Fruit fly (Drosophila melanogaster) whole organism, embryonic: ENCODE results near the gene CHES-1-like.

Source experiments
- Awh ChIP-seq: fragments of 200-800 bp; sonication (Bioruptor generic); IDR thresholded peaks from 2 replicates; pipeline ENCODE4, ENCODE4 v1.3.6; 2022; ENCODE audit warnings: missing biosample characterization, missing genetic modification characterization
- CG10274 ChIP-seq: fragments of 200-800 bp; sonication (Bioruptor generic); optimal IDR thresholded peaks from 3 replicates; lab custom pipeline; 2017; ENCODE audit warnings: missing biosample characterization, mild to moderate bottlenecking, missing genetic modification characterization
- CG10431 ChIP-seq: fragments of 200-800 bp; sonication (Bioruptor generic); optimal IDR thresholded peaks from 3 replicates; lab custom pipeline; 2018; ENCODE audit warnings: missing biosample characterization, mild to moderate bottlenecking, missing genetic modification characterization
- CG10979 ChIP-seq: fragments of 200-800 bp; sonication (Bioruptor generic); optimal IDR thresholded peaks from 2 replicates; lab custom pipeline; 2018; ENCODE audit warnings: missing biosample characterization, mild to moderate bottlenecking, missing genetic modification characterization, moderate library complexity
- CG11093 ChIP-seq: fragments of 200-800 bp; sonication (Bioruptor generic); IDR thresholded peaks from 3 replicates; pipeline ENCODE4 v1.3.6; 2022; ENCODE audit warnings: missing biosample characterization, missing genetic modification characterization
- CG12299 ChIP-seq: fragments of 200-800 bp; sonication (Bioruptor generic); optimal IDR thresholded peaks from 2 replicates; lab custom pipeline; 2018; ENCODE audit warnings: missing biosample characterization, mild to moderate bottlenecking, missing genetic modification characterization
- CG1233 ChIP-seq: fragments of 200-800 bp; sonication (Bioruptor generic); optimal IDR thresholded peaks from 4 replicates; lab custom pipeline; 2018; ENCODE audit warnings: missing biosample characterization, mild to moderate bottlenecking, missing genetic modification characterization
- CG12942 ChIP-seq: fragments of 200-800 bp; sonication (Bioruptor generic); optimal IDR thresholded peaks from 3 replicates; lab custom pipeline; 2016; ENCODE audit warnings: missing biosample characterization, missing genetic modification characterization
- CG13424 ChIP-seq: fragments of 200-800 bp; sonication (Bioruptor generic); optimal IDR thresholded peaks from 2 replicates; lab custom pipeline; 2019; ENCODE audit warnings: missing biosample characterization, mild to moderate bottlenecking, missing genetic modification characterization, moderate library complexity
- CG14441 ChIP-seq: fragments of 200-800 bp; sonication (Bioruptor generic); IDR thresholded peaks from 2 replicates; pipeline ENCODE4 v1.3.6; 2022; ENCODE audit warnings: missing biosample characterization, missing genetic modification characterization
- CG14965 ChIP-seq: fragments of 200-800 bp; sonication (Bioruptor generic); optimal IDR thresholded peaks from 2 replicates; lab custom pipeline; 2016; ENCODE audit warnings: missing biosample characterization, missing genetic modification characterization, borderline replicate concordance
- CG16863 ChIP-seq: fragments of 200-800 bp; sonication (Bioruptor generic); optimal IDR thresholded peaks from 3 replicates; lab custom pipeline; 2016; ENCODE audit warnings: missing biosample characterization, missing genetic modification characterization
- CG18599 ChIP-seq: fragments of 200-800 bp; sonication (Bioruptor generic); optimal IDR thresholded peaks from 3 replicates; lab custom pipeline; 2017; ENCODE audit warnings: missing biosample characterization, missing genetic modification characterization, mild to moderate bottlenecking, moderate library complexity, missing genetic modification reagents
- CG2120 ChIP-seq: fragments of 200-800 bp; sonication (Bioruptor generic); optimal IDR thresholded peaks from 3 replicates; lab custom pipeline; 2016; ENCODE audit warnings: missing biosample characterization, missing genetic modification characterization
- CG2202 ChIP-seq: fragments of 200-800 bp; sonication (Bioruptor generic); optimal IDR thresholded peaks from 2 replicates; lab custom pipeline; 2018; ENCODE audit warnings: missing biosample characterization, mild to moderate bottlenecking, missing genetic modification characterization
- CG3281 ChIP-seq: fragments of 200-800 bp; sonication (Bioruptor generic); optimal IDR thresholded peaks from 3 replicates; lab custom pipeline; 2017; ENCODE audit warnings: missing biosample characterization, mild to moderate bottlenecking, missing genetic modification characterization
- CG3726 ChIP-seq: fragments of 200-800 bp; sonication (Bioruptor generic); IDR thresholded peaks from 3 replicates; pipeline ENCODE4, ENCODE4 v1.3.6; 2022; ENCODE audit warnings: missing biosample characterization, missing genetic modification characterization
- CG3847 ChIP-seq: fragments of 200-800 bp; sonication (Bioruptor generic); IDR thresholded peaks from 2 replicates; pipeline ENCODE4 v1.3.6; 2022; ENCODE audit warnings: missing biosample characterization, missing genetic modification characterization
- CG4707 ChIP-seq: fragments of 200-800 bp; sonication (Bioruptor generic); optimal IDR thresholded peaks from 2 replicates; lab custom pipeline; 2018; ENCODE audit warnings: missing biosample characterization, mild to moderate bottlenecking, missing genetic modification characterization, moderate library complexity
- CG7271 ChIP-seq: fragments of 200-800 bp; sonication (Bioruptor generic); optimal IDR thresholded peaks from 2 replicates; lab custom pipeline; 2018; ENCODE audit warnings: missing biosample characterization, mild to moderate bottlenecking, missing genetic modification characterization, moderate library complexity
- CG7357 ChIP-seq: fragments of 200-800 bp; sonication (Bioruptor generic); IDR thresholded peaks from 3 replicates; pipeline ENCODE4 v1.3.6; 2022; ENCODE audit warnings: missing biosample characterization, missing genetic modification characterization
- CG9876 ChIP-seq: fragments of 200-800 bp; sonication (Bioruptor generic); optimal IDR thresholded peaks from 2 replicates; lab custom pipeline; 2016; ENCODE audit warnings: missing biosample characterization, missing genetic modification characterization
- CTCF ChIP-seq: fragments of 200-800 bp; sonication (Bioruptor generic); optimal IDR thresholded peaks from 2 replicates; lab custom pipeline; 2017; ENCODE audit warnings: missing biosample characterization, mild to moderate bottlenecking, missing genetic modification characterization, moderate library complexity
- CrebB ChIP-seq: fragments of 200-800 bp; sonication (Bioruptor generic); optimal IDR thresholded peaks from 3 replicates; lab custom pipeline; 2018; ENCODE audit warnings: missing biosample characterization, mild to moderate bottlenecking, missing genetic modification characterization
- D ChIP-seq, 2 experiments: fragments of 200-800 bp in 1 of 2; fragments of >200 bp in 1 of 2; sonication (Bioruptor generic) in 1 of 2; optimal IDR thresholded peaks; 2 replicates in 1 of 2; 3 replicates in 1 of 2; lab custom pipeline; 2017; ENCODE audit warnings: mild to moderate bottlenecking in 1 of 2, missing biosample characterization in 1 of 2, missing genetic modification characterization in 1 of 2, missing genetic modification reagents in 1 of 2
- Dbx ChIP-seq: fragments of 200-800 bp; sonication (Bioruptor generic); IDR thresholded peaks from 3 replicates; pipeline ENCODE4 v1.3.6; 2022; ENCODE audit warnings: missing biosample characterization, missing genetic modification characterization
- Doc3 ChIP-seq: fragments of 200-800 bp; sonication (Bioruptor generic); IDR thresholded peaks from 3 replicates; pipeline ENCODE4 v1.3.6; 2022; ENCODE audit warnings: missing biosample characterization, missing genetic modification characterization; ENCODE audit not compliant: partially characterized antibody
- Fer2 ChIP-seq: fragments of 200-800 bp; sonication (Bioruptor generic); optimal IDR thresholded peaks from 2 replicates; lab custom pipeline; 2018; ENCODE audit warnings: missing biosample characterization, mild to moderate bottlenecking, missing genetic modification characterization, moderate library complexity
- MESR4 ChIP-seq: fragments of 200-800 bp; sonication (Bioruptor generic); optimal IDR thresholded peaks from 2 replicates; lab custom pipeline; 2018; ENCODE audit warnings: missing biosample characterization, mild to moderate bottlenecking, missing genetic modification characterization, moderate library complexity
- MTF-1 ChIP-seq: fragments of 200-800 bp; sonication (Bioruptor generic); optimal IDR thresholded peaks from 2 replicates; lab custom pipeline; 2018; ENCODE audit warnings: missing biosample characterization, mild to moderate bottlenecking, missing genetic modification characterization, borderline replicate concordance
- NC2β ChIP-seq: fragments of 200-800 bp; sonication (Bioruptor generic); optimal IDR thresholded peaks from 2 replicates; lab custom pipeline; 2016; ENCODE audit warnings: missing biosample characterization, missing genetic modification characterization
- Opbp ChIP-seq: fragments of 200-800 bp; sonication (Bioruptor generic); IDR thresholded peaks from 3 replicates; pipeline ENCODE4 v1.3.6; 2022; ENCODE audit warnings: missing biosample characterization, missing genetic modification characterization; ENCODE audit not compliant: partially characterized antibody
- Sin3A ChIP-seq: fragments of >200 bp; optimal IDR thresholded peaks from 2 replicates; lab custom pipeline; 2018
- Ssrp ChIP-seq: fragments of 200-800 bp; sonication (Bioruptor generic); optimal IDR thresholded peaks from 2 replicates; lab custom pipeline; 2018; ENCODE audit warnings: missing biosample characterization, mild to moderate bottlenecking, missing genetic modification characterization, moderate library complexity
- Tbp ChIP-seq: fragments of >200 bp; optimal IDR thresholded peaks from 2 replicates; lab custom pipeline; 2018; ENCODE audit warnings: missing biosample characterization, missing genetic modification characterization
- bigmax ChIP-seq: fragments of 200-800 bp; sonication (Bioruptor generic); optimal IDR thresholded peaks from 2 replicates; lab custom pipeline; 2018; ENCODE audit warnings: missing biosample characterization, mild to moderate bottlenecking, missing genetic modification characterization
- corto ChIP-seq: fragments of 200-800 bp; sonication (Bioruptor generic); optimal IDR thresholded peaks from 2 replicates; lab custom pipeline; 2016; ENCODE audit warnings: missing biosample characterization, mild to moderate bottlenecking, missing genetic modification characterization, moderate library complexity
- da ChIP-seq: fragments of 200-800 bp; sonication (Bioruptor generic); optimal IDR thresholded peaks from 2 replicates; lab custom pipeline; 2016; ENCODE audit warnings: missing biosample characterization, missing genetic modification characterization
- dan ChIP-seq: fragments of 200-800 bp; sonication (Bioruptor generic); IDR thresholded peaks from 2 replicates; pipeline ENCODE4 v1.3.6; 2022; ENCODE audit warnings: missing biosample characterization, missing genetic modification characterization
- en ChIP-seq: fragments of 200-800 bp; sonication (Bioruptor generic); optimal IDR thresholded peaks from 2 replicates; lab custom pipeline; 2016; ENCODE audit warnings: missing biosample characterization, missing genetic modification characterization
- eve ChIP-seq, 2 experiments: fragments of >200 bp; optimal IDR thresholded peaks; 2 replicates each; lab custom pipeline; 2017; ENCODE audit warnings: missing biosample characterization in 2 of 2, missing genetic modification characterization in 2 of 2
- gfzf ChIP-seq: fragments of 200-800 bp; sonication (Bioruptor generic); optimal IDR thresholded peaks from 2 replicates; lab custom pipeline; 2016; ENCODE audit warnings: missing biosample characterization, mild to moderate bottlenecking, missing genetic modification characterization, moderate library complexity
- grau ChIP-seq: fragments of 200-800 bp; optimal IDR thresholded peaks from 3 replicates; lab custom pipeline; 2019; ENCODE audit warnings: missing biosample characterization, mild to moderate bottlenecking, missing genetic modification characterization, moderate library complexity
- kni ChIP-seq: fragments of 200-800 bp; sonication (Bioruptor generic); optimal IDR thresholded peaks from 3 replicates; lab custom pipeline; 2017; ENCODE audit warnings: mild to moderate bottlenecking, missing biosample characterization, missing genetic modification reagents, missing genetic modification characterization
- maf-S ChIP-seq: fragments of 200-800 bp; sonication (Bioruptor generic); optimal IDR thresholded peaks from 2 replicates; lab custom pipeline; 2016; ENCODE audit warnings: missing biosample characterization, missing genetic modification characterization
- nau ChIP-seq: fragments of 200-800 bp; sonication (Bioruptor generic); optimal IDR thresholded peaks from 3 replicates; lab custom pipeline; 2017; ENCODE audit warnings: missing biosample characterization, mild to moderate bottlenecking, missing genetic modification characterization, missing genetic modification reagents
- sima ChIP-seq: fragments of 200-800 bp; sonication (Bioruptor generic); optimal IDR thresholded peaks from 2 replicates; lab custom pipeline; 2016; ENCODE audit warnings: missing biosample characterization, missing genetic modification characterization
- so ChIP-seq: fragments of 200-800 bp; sonication (Bioruptor generic); IDR thresholded peaks from 3 replicates; pipeline ENCODE4 v1.3.6; 2022; ENCODE audit warnings: missing biosample characterization, missing genetic modification characterization
- tin ChIP-seq: fragments of 200-800 bp; sonication (Bioruptor generic); optimal IDR thresholded peaks from 3 replicates; lab custom pipeline; 2016; ENCODE audit warnings: missing biosample characterization, missing genetic modification characterization
- yki ChIP-seq: fragments of >200 bp; optimal IDR thresholded peaks from 3 replicates; lab custom pipeline; 2018
- z ChIP-seq: fragments of 200-800 bp; sonication (Bioruptor generic); IDR thresholded peaks from 3 replicates; pipeline ENCODE4 v1.3.6; 2022; ENCODE audit warnings: missing biosample characterization, missing genetic modification characterization

Gene CHES-1-like

dm6 chrX:7700239-7700793, 8.9 kb downstream of the CHES-1-like start (continued):
- TF ChIP-seq da (GFP tag; lab: Kevin White, UChicago) (peak; percentile 77), en (GFP tag; lab: Kevin White, UChicago) (peak; percentile 61), bigmax (GFP tag; lab: Kevin White, UChicago) (peak; percentile 31), CG14441 (GFP tag; lab: Robert Waterston, UW) (peak; percentile 97), Awh (GFP tag; lab: Robert Waterston, UW) (peak; percentile 94), D (optimal IDR thresholded peaks at IDR 0.05; lab: Kevin White, UChicago) (no peak), D (GFP tag; optimal IDR thresholded peaks at IDR 0.05; lab: Kevin White, UChicago) (peak; percentile 82), Sin3A (lab: Kevin White, UChicago) (no peak), MESR4 (GFP tag; lab: Kevin White, UChicago) (peak; percentile 34), Opbp (GFP tag; lab: Robert Waterston, UW) (no peak), CG10431 (no peak), CG18599 (peak; percentile 90), CG11093 (GFP tag; lab: Robert Waterston, UW) (peak; percentile 92), CG13424 (tag; lab: Kevin White, UChicago) (peak; percentile 92), so (GFP tag; lab: Robert Waterston, UW) (peak; percentile 90), Doc3 (no peak), corto (GFP tag; lab: Kevin White, UChicago) (peak; percentile 50), z (GFP tag; lab: Robert Waterston, UW) (no peak), sima (GFP tag; lab: Kevin White, UChicago) (peak; percentile 24), NC2β (GFP tag; lab: Kevin White, UChicago) (peak; percentile 76), CG2120 (GFP tag; lab: Kevin White, UChicago) (peak; percentile 95), CTCF (GFP tag; lab: Kevin White, UChicago) (peak; percentile 46), CG9876 (GFP tag; lab: Kevin White, UChicago) (peak; percentile 89), CG4707 (peak; percentile 93), maf-S (peak; percentile 87), CG7357 (GFP tag; lab: Robert Waterston, UW) (peak; percentile 85), Dbx (GFP tag; lab: Robert Waterston, UW) (peak; percentile 91), CG1233 (GFP tag; lab: Kevin White, UChicago) (peak; percentile 89), dan (GFP tag; lab: Robert Waterston, UW) (peak; percentile 69), eve (GFP tag; optimal IDR thresholded peaks at IDR 0.05; lab: Kevin White, UChicago) (peak in 1 of 2 experiments; percentile 96), CG10274 (GFP tag; lab: Kevin White, UChicago) (peak; percentile 84), CG12942 (peak; percentile 90), CG12299 (tag; lab: Kevin White, UChicago) (peak; percentile 77), yki (lab: Kevin White, UChicago) (no peak), CG2202 (tag; lab: Kevin White, UChicago) (peak; percentile 37), nau (GFP tag; lab: Kevin White, UChicago) (peak; percentile 83), Fer2 (tag; lab: Kevin White, UChicago) (peak; percentile 87), CG3281 (peak; percentile 88), gfzf (peak; percentile 14), CG10979 (tag; lab: Kevin White, UChicago) (peak; percentile 84), Ssrp (peak; percentile 74), CG16863 (GFP tag; lab: Kevin White, UChicago) (peak; percentile 90), CG7271 (no peak), tin (GFP tag; lab: Kevin White, UChicago) (peak; percentile 93), CG3726 (GFP tag; lab: Robert Waterston, UW) (peak; percentile 88), Tbp (GFP tag; lab: Kevin White, UChicago) (no peak), kni (GFP tag; lab: Kevin White, UChicago) (peak; percentile 61), CG3847 (peak; percentile 93), CG14965 (GFP tag; lab: Kevin White, UChicago) (peak; percentile 78), CrebB (tag; lab: Kevin White, UChicago) (peak; percentile 89), grau (tag; lab: Kevin White, UChicago) (peak; percentile 97), MTF-1 (peak; percentile 77)
